Worm (Caenorhabditis elegans) whole organism, mixed stage, embryonic: ENCODE data around the gene cdka-1.

Experiments used
- M03D4.4 ChIP-seq: sonication (generic microtip); optimal IDR thresholded peaks from 2 replicates; lab custom pipeline; 2017; ENCODE audit warnings: mild to moderate bottlenecking, missing genetic modification characterization, missing compliant biosample characterization
- elt-1 ChIP-seq: sonication (generic microtip); optimal IDR thresholded peaks from 2 replicates; lab custom pipeline; 2017; ENCODE audit warnings: missing genetic modification characterization, mild to moderate bottlenecking, missing compliant biosample characterization, antibody characterized with exemption, moderate library complexity, borderline replicate concordance; ENCODE audit not compliant: insufficient read depth
- elt-3 ChIP-seq: fragments of 150-350 bp; optimal IDR thresholded peaks from 2 replicates; lab custom pipeline; 2014; ENCODE audit warnings: missing biosample characterization, missing genetic modification characterization
- mep-1 ChIP-seq: fragments of 150-350 bp; optimal IDR thresholded peaks from 2 replicates; lab custom pipeline; 2017; ENCODE audit warnings: missing biosample characterization, missing genetic modification reagents, missing genetic modification characterization, inconsistent platforms
- nhr-12 ChIP-seq: fragments of 150-350 bp; optimal IDR thresholded peaks from 2 replicates; lab custom pipeline; 2014; ENCODE audit warnings: missing biosample characterization, missing genetic modification characterization
- nhr-28 ChIP-seq: fragments of 150-350 bp; optimal IDR thresholded peaks from 2 replicates; lab custom pipeline; 2014; ENCODE audit warnings: missing biosample characterization, missing genetic modification characterization
- sptf-1 ChIP-seq: sonication (generic microtip); optimal IDR thresholded peaks from 2 replicates; lab custom pipeline; 2017; ENCODE audit warnings: mild to moderate bottlenecking, missing genetic modification characterization, moderate library complexity, missing compliant biosample characterization
- unc-120 ChIP-seq: sonication (generic microtip); optimal IDR thresholded peaks from 2 replicates; lab custom pipeline; 2017; ENCODE audit warnings: missing genetic modification characterization, missing compliant biosample characterization; ENCODE audit not compliant: poor library complexity, severe bottlenecking
- unc-39 ChIP-seq: fragments of 150-350 bp; optimal IDR thresholded peaks from 2 replicates; lab custom pipeline; 2014; ENCODE audit warnings: missing biosample characterization, missing genetic modification characterization
- unc-62 ChIP-seq: fragments of 150-350 bp; optimal IDR thresholded peaks from 2 replicates; lab custom pipeline; 2014; ENCODE audit warnings: missing biosample characterization, missing genetic modification reagents, missing genetic modification characterization

ce11 chrIII:4655402-4655801 lies 3.2 kb upstream of the cdka-1 start, which contains the start of gene T23F11.2:
- no peak for TF ChIP-seq sptf-1 (tag; lab: Kevin White, UChicago)
- TF ChIP-seq unc-39 (tag; lab: Kevin White, UChicago), result no peak
- no peak for TF ChIP-seq nhr-28 (tag; lab: Kevin White, UChicago)
- TF ChIP-seq elt-3 (tag; lab: Kevin White, UChicago), result no peak
- TF ChIP-seq unc-120 (tag; lab: Kevin White, UChicago), result no peak
- no peak for TF ChIP-seq elt-1 (tag; lab: Kevin White, UChicago)
- no peak for TF ChIP-seq mep-1 (tag; lab: Kevin White, UChicago)
- TF ChIP-seq nhr-12 (tag; lab: Kevin White, UChicago), result no peak
- no peak for TF ChIP-seq M03D4.4 (tag; lab: Kevin White, UChicago)
- TF ChIP-seq unc-62 (GFP tag; lab: Kevin White, UChicago), result no peak
